Fruit fly (Drosophila melanogaster) whole organism, wandering third instar larva: Measurements from ENCODE around the gene brn.

Experiments
- CrebA ChIP-seq: fragments of 200-800 bp; sonication (Bioruptor generic); optimal IDR thresholded peaks from 2 replicates; lab custom pipeline; 2016; ENCODE audit warnings: missing biosample characterization, mild to moderate bottlenecking, missing genetic modification characterization, borderline replicate concordance
- HLH106 ChIP-seq: fragments of 200-800 bp; optimal IDR thresholded peaks from 3 replicates; lab custom pipeline; 2019; ENCODE audit warnings: missing biosample characterization, mild to moderate bottlenecking, missing genetic modification characterization, moderate library complexity
- Hr78 ChIP-seq: fragments of >200 bp; optimal IDR thresholded peaks from 2 replicates; lab custom pipeline; 2017; ENCODE audit warnings: missing biosample characterization, missing genetic modification characterization
- Myc ChIP-seq: fragments of >200 bp; optimal IDR thresholded peaks from 2 replicates; lab custom pipeline; 2017
- Rel ChIP-seq, 2 experiments: fragments of 200-800 bp; sonication (Bioruptor generic) in 1 of 2; optimal IDR thresholded peaks; 2 replicates in 1 of 2; 3 replicates in 1 of 2; lab custom pipeline; 2016 to 2019; ENCODE audit warnings: mild to moderate bottlenecking in 2 of 2, missing biosample characterization in 2 of 2, missing genetic modification characterization in 2 of 2, moderate library complexity in 1 of 2
- br ChIP-seq: fragments of 200-800 bp; sonication (Bioruptor generic); optimal IDR thresholded peaks from 2 replicates; lab custom pipeline; 2016; ENCODE audit warnings: missing biosample characterization, missing genetic modification characterization
- dl ChIP-seq, 2 experiments: fragments of 175-275, 200-275 bp in 1 of 2; fragments of 200-275 bp in 1 of 2; sonication (Bioruptor generic); optimal IDR thresholded peaks; lab custom pipeline; 2018; ENCODE audit warnings: mild to moderate bottlenecking in 2 of 2, missing biosample characterization in 2 of 2, missing genetic modification characterization in 2 of 2, moderate library complexity in 2 of 2; ENCODE audit not compliant: partially characterized antibody in 2 of 2, insufficient read depth in 1 of 2
- foxo ChIP-seq, 2 experiments: fragments of 200-800 bp; sonication (Bioruptor generic); optimal IDR thresholded peaks; 2 replicates in 1 of 2; 3 replicates in 1 of 2; lab custom pipeline; 2016 to 2017; ENCODE audit warnings: missing biosample characterization in 2 of 2, missing genetic modification characterization in 2 of 2
- h ChIP-seq: fragments of 200-800 bp; sonication (Bioruptor generic); optimal IDR thresholded peaks from 3 replicates; lab custom pipeline; 2016; ENCODE audit warnings: missing biosample characterization, mild to moderate bottlenecking, missing genetic modification characterization
- usp ChIP-seq: fragments of >200 bp; optimal IDR thresholded peaks from 2 replicates; lab custom pipeline; 2017; ENCODE audit warnings: missing biosample characterization, missing genetic modification characterization
- woc ChIP-seq: sonication (Bioruptor generic); optimal IDR thresholded peaks from 2 replicates; lab custom pipeline; 2016; ENCODE audit warnings: missing biosample characterization, mild to moderate bottlenecking, missing genetic modification characterization

- TF ChIP-seq h (GFP tag; lab: Kevin White, UChicago): no peak
- no peak for TF ChIP-seq HLH106 (tag; lab: Kevin White, UChicago)
- TF ChIP-seq br (GFP tag; lab: Kevin White, UChicago): no peak
- TF ChIP-seq dl (GFP tag; optimal IDR thresholded peaks at IDR 0.05; lab: Kevin White, UChicago; ENCODE audit: insufficient read depth in 1 of 2, partially characterized antibody in 2 of 2): no peak
- TF ChIP-seq foxo (GFP tag; optimal IDR thresholded peaks at IDR 0.05; lab: Kevin White, UChicago): no peak
- TF ChIP-seq usp (GFP tag; lab: Kevin White, UChicago): no peak
- TF ChIP-seq CrebA: no peak
- TF ChIP-seq woc (GFP tag; lab: Kevin White, UChicago): no peak
- no peak for TF ChIP-seq Myc (lab: Kevin White, UChicago)
- TF ChIP-seq Rel (GFP tag; optimal IDR thresholded peaks at IDR 0.05; lab: Kevin White, UChicago): no peak
- TF ChIP-seq Rel (tag; optimal IDR thresholded peaks at IDR 0.05; lab: Kevin White, UChicago): no peak
- no peak for TF ChIP-seq Hr78 (GFP tag; lab: Kevin White, UChicago)
Observed at dm6 chrX:4139043-4139442, 34.9 kb downstream of the brn start.
